Fruit fly (Drosophila melanogaster) S2 (cell line): Measurements from ENCODE around the gene CG5126.

Experiments used
- CG8478 ChIP-seq: fragments of >200 bp; optimal IDR thresholded peaks from 2 replicates; lab custom pipeline; 2018
- CTCF ChIP-seq, 2 experiments: fragments of >200 bp; optimal IDR thresholded peaks; 2 replicates each; lab custom pipeline; 2018

DNA sequence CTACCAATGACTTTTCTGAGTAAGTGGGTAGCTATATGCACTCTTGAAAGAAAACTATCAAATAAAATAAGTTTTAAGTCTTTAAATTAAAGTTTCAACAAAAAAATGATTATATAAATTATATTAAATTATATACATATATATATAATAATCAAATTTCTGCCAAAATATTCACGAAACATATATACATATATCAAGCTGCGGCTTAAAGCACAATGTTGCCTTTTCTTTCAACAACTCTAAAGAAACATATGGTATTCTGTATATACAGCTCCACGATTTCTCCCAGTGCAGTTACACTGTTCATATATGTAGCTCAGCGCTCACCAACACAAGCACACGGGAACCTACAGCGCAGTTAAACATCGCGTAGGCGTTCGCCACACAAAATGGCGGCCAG lies 48.3 kb downstream of the CG5126 start:
- TF ChIP-seq CTCF (optimal IDR thresholded peaks at IDR 0.05; lab: Kevin White, UChicago), result no peak
- no peak for TF ChIP-seq CG8478 (lab: Kevin White, UChicago)
